Fruit fly (Drosophila melanogaster) whole organism, wandering third instar larva: ENCODE results near the gene CG5946.

Source experiments
- Abd-B ChIP-seq: fragments of >200 bp; optimal IDR thresholded peaks from 2 replicates; lab custom pipeline; 2017; ENCODE audit warnings: missing biosample characterization, missing genetic modification characterization
- CG32264 ChIP-seq: fragments of 200-800 bp; sonication (Bioruptor generic); optimal IDR thresholded peaks from 2 replicates; lab custom pipeline; 2016; ENCODE audit warnings: missing biosample characterization, missing genetic modification characterization
- CG9705 ChIP-seq: fragments of 200-800 bp; sonication (Bioruptor generic); optimal IDR thresholded peaks from 2 replicates; lab custom pipeline; 2018; ENCODE audit warnings: missing biosample characterization, mild to moderate bottlenecking, missing genetic modification characterization
- CrebA ChIP-seq: fragments of 200-800 bp; sonication (Bioruptor generic); optimal IDR thresholded peaks from 2 replicates; lab custom pipeline; 2016; ENCODE audit warnings: missing biosample characterization, mild to moderate bottlenecking, missing genetic modification characterization, borderline replicate concordance
- Dfd ChIP-seq: fragments of >200 bp; optimal IDR thresholded peaks from 2 replicates; lab custom pipeline; 2017; ENCODE audit warnings: missing biosample characterization, missing genetic modification characterization
- Dif ChIP-seq: fragments of 200-275, 200-300 bp; sonication (Bioruptor generic); optimal IDR thresholded peaks from 2 replicates; lab custom pipeline; 2018; ENCODE audit warnings: missing biosample characterization, missing genetic modification characterization; ENCODE audit not compliant: partially characterized antibody
- GATAd ChIP-seq: sonication (Bioruptor generic); optimal IDR thresholded peaks from 2 replicates; lab custom pipeline; 2016; ENCODE audit warnings: missing biosample characterization, missing genetic modification characterization
- HLH106 ChIP-seq: fragments of 200-800 bp; optimal IDR thresholded peaks from 3 replicates; lab custom pipeline; 2019; ENCODE audit warnings: missing biosample characterization, mild to moderate bottlenecking, missing genetic modification characterization, moderate library complexity
- Hr78 ChIP-seq: fragments of >200 bp; optimal IDR thresholded peaks from 2 replicates; lab custom pipeline; 2017; ENCODE audit warnings: missing biosample characterization, missing genetic modification characterization
- Hr83 ChIP-seq: fragments of 200-300 bp; sonication (Bioruptor generic); optimal IDR thresholded peaks from 2 replicates; lab custom pipeline; 2016; ENCODE audit warnings: missing biosample characterization, mild to moderate bottlenecking, missing genetic modification characterization, moderate library complexity; ENCODE audit not compliant: poor library complexity, severe bottlenecking
- Jra ChIP-seq: sonication (Bioruptor generic); optimal IDR thresholded peaks from 2 replicates; lab custom pipeline; 2016; ENCODE audit warnings: missing biosample characterization, missing genetic modification characterization
- Mio ChIP-seq: sonication (Bioruptor generic); optimal IDR thresholded peaks from 2 replicates; lab custom pipeline; 2016; ENCODE audit warnings: missing biosample characterization, missing genetic modification characterization
- N ChIP-seq: fragments of >200 bp; optimal IDR thresholded peaks from 2 replicates; lab custom pipeline; 2018; ENCODE audit warnings: missing biosample characterization, missing external identifiers, missing genetic modification characterization
- OdsH ChIP-seq: fragments of 200-800 bp; sonication (Bioruptor generic); optimal IDR thresholded peaks from 2 replicates; lab custom pipeline; 2016; ENCODE audit warnings: missing biosample characterization, mild to moderate bottlenecking, missing genetic modification characterization
- Vsx2 ChIP-seq: fragments of 200-300, 225-300 bp; sonication (Bioruptor generic); optimal IDR thresholded peaks from 2 replicates; lab custom pipeline; 2018; ENCODE audit warnings: missing biosample characterization, missing genetic modification characterization; ENCODE audit not compliant: partially characterized antibody
- br ChIP-seq: fragments of 200-800 bp; sonication (Bioruptor generic); optimal IDR thresholded peaks from 2 replicates; lab custom pipeline; 2016; ENCODE audit warnings: missing biosample characterization, missing genetic modification characterization
- brk ChIP-seq: fragments of 200-800 bp; sonication (Bioruptor generic); optimal IDR thresholded peaks from 2 replicates; lab custom pipeline; 2016; ENCODE audit warnings: missing biosample characterization, mild to moderate bottlenecking, missing genetic modification characterization
- dl ChIP-seq, 2 experiments: fragments of 175-275, 200-275 bp in 1 of 2; fragments of 200-275 bp in 1 of 2; sonication (Bioruptor generic); optimal IDR thresholded peaks; lab custom pipeline; 2018; ENCODE audit warnings: mild to moderate bottlenecking in 2 of 2, missing biosample characterization in 2 of 2, missing genetic modification characterization in 2 of 2, moderate library complexity in 2 of 2; ENCODE audit not compliant: partially characterized antibody in 2 of 2, insufficient read depth in 1 of 2
- dsf ChIP-seq: sonication (Bioruptor generic); optimal IDR thresholded peaks from 2 replicates; lab custom pipeline; 2016; ENCODE audit warnings: missing biosample characterization, missing genetic modification characterization, borderline replicate concordance
- ey ChIP-seq: fragments of 200-800 bp; sonication (Bioruptor generic); optimal IDR thresholded peaks from 2 replicates; lab custom pipeline; 2016; ENCODE audit warnings: missing biosample characterization, missing genetic modification characterization
- foxo ChIP-seq, 2 experiments: fragments of 200-800 bp; sonication (Bioruptor generic); optimal IDR thresholded peaks; 2 replicates in 1 of 2; 3 replicates in 1 of 2; lab custom pipeline; 2016 to 2017; ENCODE audit warnings: missing biosample characterization in 2 of 2, missing genetic modification characterization in 2 of 2
- fru ChIP-seq: fragments of 200-800 bp; sonication (Bioruptor generic); optimal IDR thresholded peaks from 3 replicates; lab custom pipeline; 2016; ENCODE audit warnings: missing biosample characterization, mild to moderate bottlenecking, missing genetic modification characterization
- h ChIP-seq: fragments of 200-800 bp; sonication (Bioruptor generic); optimal IDR thresholded peaks from 3 replicates; lab custom pipeline; 2016; ENCODE audit warnings: missing biosample characterization, mild to moderate bottlenecking, missing genetic modification characterization
- jim ChIP-seq: fragments of 175-275, 200-325 bp; sonication (Bioruptor generic); optimal IDR thresholded peaks from 2 replicates; lab custom pipeline; 2016; ENCODE audit warnings: missing biosample characterization, mild to moderate bottlenecking, missing genetic modification characterization
- pan ChIP-seq: fragments of >200 bp; optimal IDR thresholded peaks from 2 replicates; lab custom pipeline; 2017
- rgr ChIP-seq: fragments of 200-800 bp; sonication (Bioruptor generic); optimal IDR thresholded peaks from 3 replicates; lab custom pipeline; 2016; ENCODE audit warnings: missing biosample characterization, mild to moderate bottlenecking, missing genetic modification characterization
- sage ChIP-seq: fragments of 200-800 bp; sonication (Bioruptor generic); optimal IDR thresholded peaks from 2 replicates; lab custom pipeline; 2016; ENCODE audit warnings: missing biosample characterization, mild to moderate bottlenecking, missing genetic modification characterization
- sv ChIP-seq: fragments of 200-800 bp; sonication (Bioruptor generic); optimal IDR thresholded peaks from 3 replicates; lab custom pipeline; 2016; ENCODE audit warnings: missing biosample characterization, missing genetic modification characterization
- usp ChIP-seq: fragments of >200 bp; optimal IDR thresholded peaks from 2 replicates; lab custom pipeline; 2017; ENCODE audit warnings: missing biosample characterization, missing genetic modification characterization
- woc ChIP-seq: sonication (Bioruptor generic); optimal IDR thresholded peaks from 2 replicates; lab custom pipeline; 2016; ENCODE audit warnings: missing biosample characterization, mild to moderate bottlenecking, missing genetic modification characterization

Gene CG5946

DNA sequence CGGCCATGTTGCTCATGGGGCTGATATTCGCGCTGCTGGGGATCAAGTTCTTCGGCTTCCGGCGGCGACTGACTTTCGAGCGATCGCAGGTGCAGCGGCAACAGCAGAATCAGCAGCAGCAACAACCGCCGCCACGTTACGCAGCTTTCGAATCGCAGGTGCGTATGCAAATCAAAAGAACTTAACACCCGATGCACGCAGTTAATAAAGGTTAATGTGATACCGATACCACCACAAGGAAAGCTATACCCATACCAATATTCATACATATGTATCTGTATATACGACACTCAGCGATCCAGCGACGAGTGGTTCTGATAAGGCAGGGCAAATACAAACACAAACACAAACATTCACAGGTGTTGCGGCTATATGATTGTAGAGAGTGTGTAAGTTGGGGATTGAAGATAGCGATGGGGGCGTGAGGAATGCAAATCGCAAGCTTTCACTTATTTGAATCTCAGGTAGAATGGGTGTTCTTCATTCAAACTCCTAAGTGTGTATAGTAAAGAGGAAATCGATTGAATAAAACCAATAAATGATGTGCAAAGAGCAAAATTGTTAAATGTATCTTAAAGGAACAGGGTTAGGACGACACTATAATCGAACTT is 44.6 kb downstream of the CG5946 start:
- TF ChIP-seq CrebA (GFP tag; lab: Kevin White, UChicago) (no peak), Jra (GFP tag; lab: Kevin White, UChicago) (peak; percentile 34), fru (GFP tag; lab: Kevin White, UChicago) (peak; percentile 34), OdsH (GFP tag; lab: Kevin White, UChicago) (peak; percentile 15), rgr (GFP tag; lab: Kevin White, UChicago) (peak; percentile 22), Hr83 (peak; percentile 50), GATAd (no peak), foxo (GFP tag; optimal IDR thresholded peaks at IDR 0.05; lab: Kevin White, UChicago) (peak in 1 of 2 experiments; percentile 27), dsf (no peak), CG9705 (GFP tag; lab: Kevin White, UChicago) (no peak), N (GFP tag; lab: Kevin White, UChicago) (no peak), Dfd (GFP tag; lab: Kevin White, UChicago) (no peak), h (GFP tag; lab: Kevin White, UChicago) (peak; percentile 57), Abd-B (no peak)
- TF ChIP-seq, all 38 proteins: peak for 7

DNA sequence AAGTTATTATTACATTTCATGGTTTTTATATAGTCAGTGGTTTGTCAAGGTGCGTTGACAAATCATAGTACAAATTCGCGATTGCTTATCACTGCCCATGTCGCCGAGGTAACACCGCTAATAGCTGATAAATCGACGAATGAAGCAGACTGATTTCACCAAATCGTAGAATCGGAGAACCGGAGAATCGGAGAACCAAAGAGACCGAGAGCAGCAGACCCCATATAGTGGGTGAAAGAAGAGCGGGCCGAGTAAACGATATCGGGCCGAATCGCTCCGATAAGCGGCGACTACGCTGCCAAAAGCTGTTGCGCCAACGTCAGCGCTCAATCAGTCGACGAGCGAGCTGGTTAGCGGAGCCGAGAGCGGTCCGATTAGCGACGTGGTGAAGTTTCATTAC is 45.3 kb downstream of the CG5946 start, which contains the start of gene CG14131:
TSS of gene CG14131 (plus strand) at position 343 of the 400 bp plus-strand sequence.
- TF ChIP-seq N (GFP tag; lab: Kevin White, UChicago) (no peak), ey (no peak), Hr78 (GFP tag; lab: Kevin White, UChicago) (no peak), br (GFP tag; lab: Kevin White, UChicago) (peak; percentile 33), Dif (GFP tag; lab: Kevin White, UChicago) (peak; percentile 57), CrebA (GFP tag; lab: Kevin White, UChicago) (peak; percentile 8), h (GFP tag; lab: Kevin White, UChicago) (peak; percentile 34), HLH106 (tag; lab: Kevin White, UChicago) (no peak), CG32264 (GFP tag; lab: Kevin White, UChicago) (no peak)

DNA sequence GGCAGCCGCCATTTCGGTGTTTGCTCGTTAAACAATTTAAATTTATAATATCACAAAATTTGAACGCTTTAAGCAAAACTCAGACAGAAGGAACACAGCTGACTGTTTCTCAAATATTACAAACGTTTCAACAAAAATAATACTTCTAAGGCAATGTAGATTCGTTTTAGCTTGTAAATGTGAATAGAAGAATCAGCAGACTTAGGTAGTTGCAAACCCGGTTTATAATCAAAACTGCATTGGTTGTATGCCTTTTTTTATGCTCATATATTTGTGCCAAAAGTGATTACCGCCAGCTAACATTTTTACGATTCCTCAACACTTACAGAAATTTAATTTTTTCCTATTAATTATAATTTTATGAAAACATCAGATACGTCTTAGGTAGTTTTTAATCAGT is 47.7 kb downstream of the CG5946 start, which contains the start of gene Tim13:
TSS of gene Tim13 (minus strand) at position 101 of the 400 bp plus-strand sequence.
- no peak for TF ChIP-seq dl (GFP tag; optimal IDR thresholded peaks at IDR 0.05; lab: Kevin White, UChicago; ENCODE audit: insufficient read depth in 1 of 2, partially characterized antibody in 2 of 2)
- TF ChIP-seq, all 38 proteins: peak for 0

DNA sequence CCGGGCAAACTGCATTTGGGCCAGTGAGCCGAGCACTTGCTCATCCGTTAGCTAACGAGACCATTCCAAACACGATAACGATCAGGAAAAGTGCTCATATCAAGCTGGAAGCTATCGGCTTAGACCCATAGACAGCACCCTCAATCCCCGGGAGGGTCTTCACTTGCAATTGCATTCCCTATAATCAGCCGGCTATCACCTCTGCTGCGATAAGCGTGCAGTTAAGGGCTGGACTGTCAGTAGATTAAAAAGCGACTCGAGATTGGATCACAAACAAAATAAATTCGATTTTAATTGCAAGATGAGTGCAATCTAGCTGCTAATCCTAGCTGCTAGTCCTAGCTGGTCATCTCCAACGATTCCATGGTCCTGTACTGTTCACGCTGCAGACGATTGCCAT is 48.3 kb downstream of the CG5946 start:
- TF ChIP-seq GATAd (no peak), Mio (no peak), Jra (GFP tag; lab: Kevin White, UChicago) (no peak), rgr (GFP tag; lab: Kevin White, UChicago) (no peak), Dfd (GFP tag; lab: Kevin White, UChicago) (no peak), usp (GFP tag; lab: Kevin White, UChicago) (no peak), Dif (GFP tag; lab: Kevin White, UChicago) (no peak), pan (no peak), woc (GFP tag; lab: Kevin White, UChicago) (no peak), sv (no peak), fru (GFP tag; lab: Kevin White, UChicago) (no peak), Vsx2 (GFP tag; lab: Kevin White, UChicago) (no peak), h (GFP tag; lab: Kevin White, UChicago) (no peak), jim (GFP tag; lab: Kevin White, UChicago) (no peak), sage (GFP tag; lab: Kevin White, UChicago) (no peak), brk (no peak)

DNA sequence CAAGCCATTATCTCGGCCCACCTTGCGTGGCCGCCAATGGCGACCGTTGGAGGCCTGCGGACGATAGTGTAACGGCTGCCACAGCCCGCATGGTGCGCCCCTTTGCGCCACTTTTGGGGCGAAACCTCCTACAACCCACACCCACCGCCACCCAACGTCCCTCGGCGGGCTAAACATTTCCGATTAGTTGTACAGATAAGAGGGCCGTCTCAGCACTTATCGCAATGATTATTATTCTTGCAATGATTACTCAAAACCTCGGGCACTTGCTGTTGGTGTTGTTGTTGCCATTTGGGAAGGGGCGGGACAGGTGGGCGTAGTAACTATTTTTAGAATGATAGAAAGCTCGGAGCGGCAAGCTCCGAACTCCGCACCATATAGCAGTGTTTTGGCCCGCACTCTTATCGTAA is 49.5 kb downstream of the CG5946 start:
- TF ChIP-seq Vsx2 (GFP tag; lab: Kevin White, UChicago) (peak; percentile 34), sage (GFP tag; lab: Kevin White, UChicago) (no peak), ey (no peak), Dif (GFP tag; lab: Kevin White, UChicago) (peak; percentile 29), dl (GFP tag; optimal IDR thresholded peaks at IDR 0.05; lab: Kevin White, UChicago; ENCODE audit: insufficient read depth in 1 of 2, partially characterized antibody in 2 of 2) (peak in 1 of 2 experiments; percentile 8), h (GFP tag; lab: Kevin White, UChicago) (peak; percentile 1), sv (no peak), OdsH (GFP tag; lab: Kevin White, UChicago) (no peak), Mio (no peak)
